Worm (Caenorhabditis elegans) whole organism, late embryonic: Measurements from ENCODE around the gene ddo-2.

Source experiments
- C38D4.7 ChIP-seq: fragments of 200-800 bp; sonication (Bioruptor generic); optimal IDR thresholded peaks from 2 replicates; lab custom pipeline; 2018; ENCODE audit warnings: mild to moderate bottlenecking, missing genetic modification characterization, moderate library complexity, missing compliant biosample characterization
- K09A11.1 ChIP-seq: sonication (generic microtip); optimal IDR thresholded peaks from 2 replicates; lab custom pipeline; 2017; ENCODE audit warnings: antibody characterized with exemption, mild to moderate bottlenecking, missing genetic modification characterization, missing compliant biosample characterization; ENCODE audit not compliant: insufficient read depth
- T23F11.4 ChIP-seq: fragments of 200-800 bp; sonication (Bioruptor generic); optimal IDR thresholded peaks from 2 replicates; lab custom pipeline; 2018; ENCODE audit warnings: mild to moderate bottlenecking, missing genetic modification characterization, missing compliant biosample characterization
- Y22D7AL.16 ChIP-seq: sonication (generic microtip); optimal IDR thresholded peaks from 2 replicates; lab custom pipeline; 2016; ENCODE audit warnings: missing genetic modification characterization, missing compliant biosample characterization
- ahr-1 ChIP-seq: sonication (generic microtip); optimal IDR thresholded peaks from 2 replicates; lab custom pipeline; 2016; ENCODE audit warnings: missing genetic modification characterization, missing compliant biosample characterization
- ama-1 ChIP-seq: fragments of 150-350 bp; optimal IDR thresholded peaks from 2 replicates; lab custom pipeline; 2014
- ceh-22 ChIP-seq: sonication (generic microtip); optimal IDR thresholded peaks from 2 replicates; lab custom pipeline; 2017; ENCODE audit warnings: missing biosample characterization, missing genetic modification characterization
- ceh-24 ChIP-seq: sonication (generic microtip); optimal IDR thresholded peaks from 2 replicates; lab custom pipeline; 2016; ENCODE audit warnings: mild to moderate bottlenecking, missing genetic modification characterization, missing compliant biosample characterization
- ceh-45 ChIP-seq: fragments of 200-800 bp; sonication (Bioruptor generic); IDR thresholded peaks from 2 replicates; pipeline ENCODE4 v1.3.6; 2022; ENCODE audit warnings: missing genetic modification reagents, missing genetic modification characterization, missing compliant biosample characterization
- ceh-6 ChIP-seq: fragments of 200-800 bp; sonication (Bioruptor generic); optimal IDR thresholded peaks from 2 replicates; lab custom pipeline; 2018; ENCODE audit warnings: mild to moderate bottlenecking, missing genetic modification characterization, missing compliant biosample characterization
- ceh-9 ChIP-seq: sonication (generic microtip); optimal IDR thresholded peaks from 2 replicates; lab custom pipeline; 2016; ENCODE audit warnings: mild to moderate bottlenecking, missing genetic modification characterization, inconsistent platforms, missing compliant biosample characterization
- dve-1 ChIP-seq: sonication (generic microtip); optimal IDR thresholded peaks from 2 replicates; lab custom pipeline; 2017; ENCODE audit warnings: antibody characterized with exemption, mild to moderate bottlenecking, missing genetic modification characterization, missing compliant biosample characterization
- elt-2 ChIP-seq: sonication (generic microtip); optimal IDR thresholded peaks from 2 replicates; lab custom pipeline; 2016; ENCODE audit warnings: missing genetic modification reagents, missing genetic modification characterization, missing compliant biosample characterization
- ets-4 ChIP-seq: sonication (generic microtip); optimal IDR thresholded peaks from 2 replicates; lab custom pipeline; 2016; ENCODE audit warnings: missing genetic modification characterization, missing compliant biosample characterization
- fax-1 ChIP-seq: sonication (generic microtip); optimal IDR thresholded peaks from 2 replicates; lab custom pipeline; 2016; ENCODE audit warnings: missing genotype, missing genetic modification characterization, missing compliant biosample characterization
- fkh-10 ChIP-seq: fragments of 150-350 bp; optimal IDR thresholded peaks from 2 replicates; lab custom pipeline; 2014; ENCODE audit warnings: missing biosample characterization, missing genetic modification reagents, missing genetic modification characterization
- hlh-13 ChIP-seq: fragments of 200-800 bp; sonication (Bioruptor generic); optimal IDR thresholded peaks from 2 replicates; lab custom pipeline; 2018; ENCODE audit warnings: mild to moderate bottlenecking, missing genetic modification characterization, missing compliant biosample characterization
- hlh-15 ChIP-seq: sonication (generic microtip); optimal IDR thresholded peaks from 2 replicates; lab custom pipeline; 2016; ENCODE audit warnings: missing genetic modification characterization, missing compliant biosample characterization
- hlh-8 ChIP-seq: sonication (generic microtip); optimal IDR thresholded peaks from 2 replicates; lab custom pipeline; 2016; ENCODE audit warnings: missing genotype, missing genetic modification characterization, missing compliant biosample characterization
- lim-6 ChIP-seq: sonication (generic microtip); optimal IDR thresholded peaks from 2 replicates; lab custom pipeline; 2016; ENCODE audit warnings: missing genetic modification characterization, missing compliant biosample characterization
- odd-2 ChIP-seq: sonication (generic microtip); optimal IDR thresholded peaks from 2 replicates; lab custom pipeline; 2017; ENCODE audit warnings: antibody characterized with exemption, mild to moderate bottlenecking, missing genetic modification characterization, missing compliant biosample characterization
- pag-3 ChIP-seq: sonication (generic microtip); optimal IDR thresholded peaks from 2 replicates; lab custom pipeline; 2016; ENCODE audit warnings: missing compliant biosample characterization, missing genetic modification characterization, borderline replicate concordance
- pha-2 ChIP-seq: sonication (generic microtip); optimal IDR thresholded peaks from 2 replicates; lab custom pipeline; 2017; ENCODE audit warnings: mild to moderate bottlenecking, missing genetic modification characterization, missing compliant biosample characterization
- pha-4 ChIP-seq: fragments of 150-350 bp; optimal IDR thresholded peaks from 2 replicates; lab custom pipeline; 2018; ENCODE audit warnings: missing biosample characterization, missing genetic modification reagents, missing genetic modification characterization
- pros-1 ChIP-seq: fragments of 150-350 bp; optimal IDR thresholded peaks from 2 replicates; lab custom pipeline; 2014; ENCODE audit warnings: missing biosample characterization, missing genetic modification reagents, missing genetic modification characterization
- ref-2 ChIP-seq: sonication (generic microtip); optimal IDR thresholded peaks from 2 replicates; lab custom pipeline; 2016; ENCODE audit warnings: missing genetic modification characterization, missing compliant biosample characterization
- rnt-1 ChIP-seq: sonication (generic microtip); optimal IDR thresholded peaks from 2 replicates; lab custom pipeline; 2016; ENCODE audit warnings: missing genetic modification characterization, missing compliant biosample characterization
- sox-4 ChIP-seq: sonication (generic microtip); optimal IDR thresholded peaks from 2 replicates; lab custom pipeline; 2017; ENCODE audit warnings: mild to moderate bottlenecking, missing genetic modification characterization, inconsistent platforms, missing compliant biosample characterization
- tbx-7 ChIP-seq: sonication (generic microtip); optimal IDR thresholded peaks from 2 replicates; lab custom pipeline; 2016; ENCODE audit warnings: missing genotype, missing genetic modification characterization, missing compliant biosample characterization
- ttx-3 ChIP-seq: sonication (generic microtip); optimal IDR thresholded peaks from 2 replicates; lab custom pipeline; 2016; ENCODE audit warnings: missing genetic modification reagents, missing genetic modification characterization, missing compliant biosample characterization
- unc-42 ChIP-seq: sonication (generic microtip); optimal IDR thresholded peaks from 2 replicates; lab custom pipeline; 2016; ENCODE audit warnings: missing genotype, missing genetic modification characterization, missing compliant biosample characterization
- zip-5 ChIP-seq: sonication (generic microtip); optimal IDR thresholded peaks from 2 replicates; lab custom pipeline; 2016; ENCODE audit warnings: missing genetic modification characterization, missing compliant biosample characterization

ddo-2 gene

DNA sequence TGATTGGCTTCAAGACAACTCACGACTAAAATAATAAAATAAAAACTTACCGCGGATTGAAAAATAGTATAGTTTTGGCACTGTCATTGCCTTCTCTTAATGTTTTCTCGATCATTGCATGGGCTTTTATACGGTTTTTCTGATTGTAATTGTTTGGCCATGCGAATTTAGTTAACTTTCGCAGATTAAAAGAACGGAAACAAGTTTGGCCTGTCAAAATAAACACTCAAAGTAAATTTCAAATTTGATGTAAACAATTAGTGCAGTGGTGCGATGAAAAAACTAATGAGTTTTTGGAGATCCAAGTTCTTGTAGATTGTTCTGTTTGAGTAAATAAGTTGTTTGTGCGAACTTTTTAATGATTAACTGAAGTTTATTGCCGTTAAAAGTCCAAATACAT lies 36.3 kb downstream of the ddo-2 start, which contains the start of gene gst-41:
Gene gst-41, minus strand, starts transcription at position 101 of the 400 bp plus-strand sequence.
- TF ChIP-seq pros-1 (no peak), K09A11.1 (tag; lab: Kevin White, UChicago) (no peak), hlh-8 (no peak), sox-4 (no peak), ttx-3 (tag; lab: Kevin White, UChicago) (no peak), fax-1 (tag; lab: Kevin White, UChicago) (no peak)

DNA sequence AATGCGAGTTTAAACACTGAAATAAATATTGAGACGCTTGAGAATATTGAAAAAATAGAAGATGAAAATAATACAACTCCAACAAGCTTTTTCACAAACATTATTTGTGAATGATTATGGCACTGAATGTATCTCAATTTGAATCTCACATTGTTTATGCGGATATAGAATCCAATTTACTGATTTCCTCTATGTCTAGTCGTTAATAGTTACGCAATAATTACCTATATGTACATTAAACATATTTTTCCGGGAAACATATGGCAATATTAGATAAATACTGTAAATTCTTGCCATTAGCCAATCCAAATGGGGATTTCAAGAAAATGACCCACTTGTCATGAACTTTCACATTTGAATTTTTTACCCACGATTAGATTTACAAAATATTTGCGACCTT lies 40.1 kb downstream of the ddo-2 start, which contains the start of gene srx-9:
Gene srx-9, minus strand, starts transcription at position 101 of the 400 bp plus-strand sequence.
- no peak for TF ChIP-seq hlh-13 (GFP tag; lab: Kevin White, UChicago)
- TF ChIP-seq zip-5 (tag; lab: Kevin White, UChicago), result no peak
- no peak for TF ChIP-seq Y22D7AL.16 (tag; lab: Kevin White, UChicago)
- TF ChIP-seq dve-1 (tag; lab: Kevin White, UChicago), result no peak
- no peak for TF ChIP-seq T23F11.4 (GFP tag; lab: Kevin White, UChicago)
- no peak for TF ChIP-seq ceh-24
- no peak for TF ChIP-seq odd-2 (tag; lab: Kevin White, UChicago)
- no peak for TF ChIP-seq pha-2
- no peak for TF ChIP-seq ceh-22 (tag; lab: Kevin White, UChicago)
- no peak for TF ChIP-seq hlh-15 (tag; lab: Kevin White, UChicago)
- TF ChIP-seq fkh-10 (GFP tag; lab: Kevin White, UChicago), result no peak
- no peak for TF ChIP-seq pag-3 (tag; lab: Kevin White, UChicago)

ce11 chrV:7391933-7392332 lies 43.6 kb downstream of the ddo-2 start, which contains the start of gene fbxa-105:
fbxa-105 (minus strand) TSS chrV:7392029.
- no peak for TF ChIP-seq rnt-1 (tag; lab: Kevin White, UChicago)
- TF ChIP-seq K09A11.1 (tag; lab: Kevin White, UChicago), result no peak
- TF ChIP-seq hlh-8, result no peak
- TF ChIP-seq ceh-9 (tag; lab: Kevin White, UChicago), result no peak
- TF ChIP-seq ceh-45 (GFP tag; lab: Robert Waterston, UW), result no peak
- TF ChIP-seq fkh-10 (GFP tag; lab: Kevin White, UChicago), result no peak
- TF ChIP-seq pha-2, result no peak
- no peak for TF ChIP-seq C38D4.7
- TF ChIP-seq elt-2 (tag; lab: Kevin White, UChicago), result no peak
- no peak for TF ChIP-seq tbx-7
- TF ChIP-seq pros-1, result no peak

DNA sequence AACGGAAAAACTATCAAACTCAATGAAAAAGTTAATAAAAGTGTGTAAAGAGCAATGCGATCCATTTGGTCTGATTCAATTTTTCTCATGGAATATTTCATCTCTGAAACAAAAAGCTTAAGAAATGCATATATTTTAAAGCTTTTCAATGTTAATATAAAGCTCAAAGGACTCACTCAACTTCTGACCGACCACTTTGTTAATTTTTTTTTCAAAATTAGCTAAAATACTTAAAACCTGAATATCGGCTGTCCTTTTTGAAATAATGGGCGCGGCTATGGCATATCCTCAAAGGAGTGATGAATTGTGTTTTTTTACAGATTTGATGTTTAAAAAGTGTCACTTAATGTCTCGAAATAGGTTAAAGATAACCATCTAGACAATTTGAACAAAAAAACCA lies 45.7 kb downstream of the ddo-2 start, which contains the start of gene C02H6.1:
Gene C02H6.1, minus strand, starts transcription at position 101 of the 400 bp plus-strand sequence.
- no peak for TF ChIP-seq fkh-10 (GFP tag; lab: Kevin White, UChicago)
- TF ChIP-seq ama-1, result no peak
- TF ChIP-seq, all 69 proteins: peak for 0

DNA sequence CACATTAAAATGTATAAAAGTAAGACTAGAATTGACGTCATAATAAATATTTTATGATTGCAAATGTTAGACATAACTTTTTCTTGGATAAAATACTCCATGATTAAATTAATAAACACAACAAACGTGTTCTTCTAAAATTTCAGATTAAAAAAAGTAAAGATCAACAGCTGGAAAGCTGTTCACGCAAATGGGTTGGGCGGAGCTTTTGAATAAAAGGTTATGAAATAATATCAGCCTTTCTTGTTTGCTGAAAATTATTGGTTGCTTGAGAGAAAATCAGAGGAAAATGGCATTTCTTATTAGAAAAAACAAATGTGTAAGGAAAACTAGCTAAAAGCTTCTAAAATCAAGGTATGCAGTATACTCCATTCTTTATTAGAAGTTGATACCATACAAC lies 47.8 kb downstream of the ddo-2 start, which contains the start of gene C02H6.3:
Gene C02H6.3, minus strand, starts transcription at position 101 of the 400 bp plus-strand sequence.
- no peak for TF ChIP-seq unc-42 (tag; lab: Kevin White, UChicago)
- TF ChIP-seq T23F11.4 (GFP tag; lab: Kevin White, UChicago), result no peak
- TF ChIP-seq ref-2, result no peak
- TF ChIP-seq hlh-8, result no peak
- no peak for TF ChIP-seq ceh-6
- no peak for TF ChIP-seq pha-4 (tag; lab: Kevin White, UChicago)
- no peak for TF ChIP-seq lim-6 (tag; lab: Kevin White, UChicago)

- TF ChIP-seq ahr-1 (tag; lab: Kevin White, UChicago), result no peak
- TF ChIP-seq lim-6 (tag; lab: Kevin White, UChicago), result no peak
- no peak for TF ChIP-seq ets-4 (tag; lab: Kevin White, UChicago)
These were observed 49.4 kb downstream of the ddo-2 start, which contains the start of gene srp-6 for ce11 chrV:7386052-7386573. srp-6 (minus strand) TSS chrV:7386102.
